Fruit fly (Drosophila melanogaster) whole organism, wandering third instar larva: ENCODE results near the gene CG7692.

Experiments
- Abd-B ChIP-seq: fragments of >200 bp; optimal IDR thresholded peaks from 2 replicates; lab custom pipeline; 2017; ENCODE audit warnings: missing biosample characterization, missing genetic modification characterization
- CG32264 ChIP-seq: fragments of 200-800 bp; sonication (Bioruptor generic); optimal IDR thresholded peaks from 2 replicates; lab custom pipeline; 2016; ENCODE audit warnings: missing biosample characterization, missing genetic modification characterization
- CG9705 ChIP-seq: fragments of 200-800 bp; sonication (Bioruptor generic); optimal IDR thresholded peaks from 2 replicates; lab custom pipeline; 2018; ENCODE audit warnings: missing biosample characterization, mild to moderate bottlenecking, missing genetic modification characterization
- Dfd ChIP-seq: fragments of >200 bp; optimal IDR thresholded peaks from 2 replicates; lab custom pipeline; 2017; ENCODE audit warnings: missing biosample characterization, missing genetic modification characterization
- Dif ChIP-seq: fragments of 200-275, 200-300 bp; sonication (Bioruptor generic); optimal IDR thresholded peaks from 2 replicates; lab custom pipeline; 2018; ENCODE audit warnings: missing biosample characterization, missing genetic modification characterization; ENCODE audit not compliant: partially characterized antibody
- GATAd ChIP-seq: sonication (Bioruptor generic); optimal IDR thresholded peaks from 2 replicates; lab custom pipeline; 2016; ENCODE audit warnings: missing biosample characterization, missing genetic modification characterization
- HLH106 ChIP-seq: fragments of 200-800 bp; optimal IDR thresholded peaks from 3 replicates; lab custom pipeline; 2019; ENCODE audit warnings: missing biosample characterization, mild to moderate bottlenecking, missing genetic modification characterization, moderate library complexity
- Hnf4 ChIP-seq: fragments of 200-800 bp; sonication (Bioruptor generic); optimal IDR thresholded peaks from 2 replicates; lab custom pipeline; 2016; ENCODE audit warnings: missing biosample characterization, mild to moderate bottlenecking, missing genetic modification characterization
- Hr83 ChIP-seq: fragments of 200-300 bp; sonication (Bioruptor generic); optimal IDR thresholded peaks from 2 replicates; lab custom pipeline; 2016; ENCODE audit warnings: missing biosample characterization, mild to moderate bottlenecking, missing genetic modification characterization, moderate library complexity; ENCODE audit not compliant: poor library complexity, severe bottlenecking
- Jra ChIP-seq: sonication (Bioruptor generic); optimal IDR thresholded peaks from 2 replicates; lab custom pipeline; 2016; ENCODE audit warnings: missing biosample characterization, missing genetic modification characterization
- Mio ChIP-seq: sonication (Bioruptor generic); optimal IDR thresholded peaks from 2 replicates; lab custom pipeline; 2016; ENCODE audit warnings: missing biosample characterization, missing genetic modification characterization
- Myc ChIP-seq: fragments of >200 bp; optimal IDR thresholded peaks from 2 replicates; lab custom pipeline; 2017
- N ChIP-seq: fragments of >200 bp; optimal IDR thresholded peaks from 2 replicates; lab custom pipeline; 2018; ENCODE audit warnings: missing biosample characterization, missing external identifiers, missing genetic modification characterization
- OdsH ChIP-seq: fragments of 200-800 bp; sonication (Bioruptor generic); optimal IDR thresholded peaks from 2 replicates; lab custom pipeline; 2016; ENCODE audit warnings: missing biosample characterization, mild to moderate bottlenecking, missing genetic modification characterization
- Rel ChIP-seq, 2 experiments: fragments of 200-800 bp; sonication (Bioruptor generic) in 1 of 2; optimal IDR thresholded peaks; 2 replicates in 1 of 2; 3 replicates in 1 of 2; lab custom pipeline; 2016 to 2019; ENCODE audit warnings: mild to moderate bottlenecking in 2 of 2, missing biosample characterization in 2 of 2, missing genetic modification characterization in 2 of 2, moderate library complexity in 1 of 2
- Sp1 ChIP-seq: fragments of 200-800 bp; sonication (Bioruptor generic); optimal IDR thresholded peaks from 3 replicates; lab custom pipeline; 2019; ENCODE audit warnings: missing biosample characterization, mild to moderate bottlenecking, missing genetic modification characterization, moderate library complexity
- Vsx2 ChIP-seq: fragments of 200-300, 225-300 bp; sonication (Bioruptor generic); optimal IDR thresholded peaks from 2 replicates; lab custom pipeline; 2018; ENCODE audit warnings: missing biosample characterization, missing genetic modification characterization; ENCODE audit not compliant: partially characterized antibody
- br ChIP-seq: fragments of 200-800 bp; sonication (Bioruptor generic); optimal IDR thresholded peaks from 2 replicates; lab custom pipeline; 2016; ENCODE audit warnings: missing biosample characterization, missing genetic modification characterization
- dl ChIP-seq, 2 experiments: fragments of 175-275, 200-275 bp in 1 of 2; fragments of 200-275 bp in 1 of 2; sonication (Bioruptor generic); optimal IDR thresholded peaks; lab custom pipeline; 2018; ENCODE audit warnings: mild to moderate bottlenecking in 2 of 2, missing biosample characterization in 2 of 2, missing genetic modification characterization in 2 of 2, moderate library complexity in 2 of 2; ENCODE audit not compliant: partially characterized antibody in 2 of 2, insufficient read depth in 1 of 2
- dmrt93B ChIP-seq: fragments of 200-800 bp; sonication (Bioruptor generic); optimal IDR thresholded peaks from 2 replicates; lab custom pipeline; 2018; ENCODE audit warnings: missing biosample characterization, mild to moderate bottlenecking, missing genetic modification characterization
- dsf ChIP-seq: sonication (Bioruptor generic); optimal IDR thresholded peaks from 2 replicates; lab custom pipeline; 2016; ENCODE audit warnings: missing biosample characterization, missing genetic modification characterization, borderline replicate concordance
- ey ChIP-seq: fragments of 200-800 bp; sonication (Bioruptor generic); optimal IDR thresholded peaks from 2 replicates; lab custom pipeline; 2016; ENCODE audit warnings: missing biosample characterization, missing genetic modification characterization
- foxo ChIP-seq, 2 experiments: fragments of 200-800 bp; sonication (Bioruptor generic); optimal IDR thresholded peaks; 2 replicates in 1 of 2; 3 replicates in 1 of 2; lab custom pipeline; 2016 to 2017; ENCODE audit warnings: missing biosample characterization in 2 of 2, missing genetic modification characterization in 2 of 2
- fru ChIP-seq: fragments of 200-800 bp; sonication (Bioruptor generic); optimal IDR thresholded peaks from 3 replicates; lab custom pipeline; 2016; ENCODE audit warnings: missing biosample characterization, mild to moderate bottlenecking, missing genetic modification characterization
- jim ChIP-seq: fragments of 175-275, 200-325 bp; sonication (Bioruptor generic); optimal IDR thresholded peaks from 2 replicates; lab custom pipeline; 2016; ENCODE audit warnings: missing biosample characterization, mild to moderate bottlenecking, missing genetic modification characterization
- pan ChIP-seq: fragments of >200 bp; optimal IDR thresholded peaks from 2 replicates; lab custom pipeline; 2017
- psq ChIP-seq: fragments of 200-800 bp; sonication (Bioruptor generic); optimal IDR thresholded peaks from 3 replicates; lab custom pipeline; 2017; ENCODE audit warnings: missing biosample characterization, mild to moderate bottlenecking, missing genetic modification characterization, moderate library complexity
- rgr ChIP-seq: fragments of 200-800 bp; sonication (Bioruptor generic); optimal IDR thresholded peaks from 3 replicates; lab custom pipeline; 2016; ENCODE audit warnings: missing biosample characterization, mild to moderate bottlenecking, missing genetic modification characterization
- sage ChIP-seq: fragments of 200-800 bp; sonication (Bioruptor generic); optimal IDR thresholded peaks from 2 replicates; lab custom pipeline; 2016; ENCODE audit warnings: missing biosample characterization, mild to moderate bottlenecking, missing genetic modification characterization
- tai ChIP-seq: sonication (Bioruptor generic); optimal IDR thresholded peaks from 2 replicates; lab custom pipeline; 2016; ENCODE audit warnings: missing biosample characterization, missing genetic modification characterization
- woc ChIP-seq: sonication (Bioruptor generic); optimal IDR thresholded peaks from 2 replicates; lab custom pipeline; 2016; ENCODE audit warnings: missing biosample characterization, mild to moderate bottlenecking, missing genetic modification characterization

The CG7692 gene

DNA sequence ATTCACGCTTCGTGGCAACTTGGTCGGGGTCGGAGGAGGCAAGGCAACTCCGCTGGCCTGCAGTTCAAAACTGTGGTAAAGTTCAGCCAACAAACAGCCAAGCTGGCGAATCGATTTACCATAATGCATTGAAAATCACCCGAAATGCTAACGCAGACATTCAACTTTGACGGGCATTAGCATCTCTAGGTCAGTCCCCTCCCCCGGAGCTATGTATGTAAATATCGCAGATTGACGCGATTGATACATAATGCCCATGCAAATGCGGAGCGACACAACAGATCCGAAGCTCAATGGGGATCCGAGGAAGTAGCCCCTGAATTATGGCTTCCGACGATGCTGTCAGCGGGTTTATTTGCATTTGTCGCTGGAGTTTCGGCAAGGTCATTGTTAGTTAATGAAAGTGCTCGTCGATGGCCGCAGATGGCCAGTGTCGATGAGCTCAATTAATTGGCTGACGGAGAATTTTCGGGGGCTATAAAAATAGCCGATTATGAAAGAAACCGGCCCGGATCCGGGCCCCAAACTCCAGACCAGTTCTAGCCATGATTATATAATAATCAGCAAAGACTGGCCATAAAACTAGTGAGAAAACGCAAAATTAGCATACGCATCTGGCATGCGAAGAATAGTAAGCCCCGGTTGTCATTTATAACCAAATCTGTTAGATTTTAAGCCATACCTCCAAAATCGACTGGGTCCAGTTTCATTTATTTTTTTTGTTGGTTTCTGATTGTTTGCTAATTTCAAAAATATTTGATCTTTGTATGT is 35.2 kb downstream of the CG7692 start:
- TF ChIP-seq Sp1 (GFP tag; lab: Kevin White, UChicago) (no peak), dl (GFP tag; optimal IDR thresholded peaks at IDR 0.05; lab: Kevin White, UChicago; ENCODE audit: insufficient read depth in 1 of 2, partially characterized antibody in 2 of 2) (no peak), Vsx2 (GFP tag; lab: Kevin White, UChicago) (no peak), dsf (GFP tag; lab: Kevin White, UChicago) (no peak), Abd-B (GFP tag; lab: Kevin White, UChicago) (no peak), ey (GFP tag; lab: Kevin White, UChicago) (no peak), foxo (GFP tag; optimal IDR thresholded peaks at IDR 0.05; lab: Kevin White, UChicago) (no peak), CG32264 (GFP tag; lab: Kevin White, UChicago) (no peak), rgr (GFP tag; lab: Kevin White, UChicago) (no peak), OdsH (GFP tag; lab: Kevin White, UChicago) (no peak), Hnf4 (no peak)

dm6 chr3L:17388895-17389294 is 37.3 kb downstream of the CG7692 start, which contains the start of gene CG13731:
TSS of gene CG13731 (minus strand) at chr3L:17388956.
- no peak for TF ChIP-seq sage (GFP tag; lab: Kevin White, UChicago)
- peak; percentile 6 for TF ChIP-seq GATAd (GFP tag; lab: Kevin White, UChicago)

dm6 chr3L:17391132-17391531 is 39.5 kb downstream of the CG7692 start:
- no peak for TF ChIP-seq fru
- no peak for TF ChIP-seq jim (GFP tag; lab: Kevin White, UChicago)
- TF ChIP-seq Myc (lab: Kevin White, UChicago), result no peak
- TF ChIP-seq ey (GFP tag; lab: Kevin White, UChicago), result no peak
- no peak for TF ChIP-seq Abd-B (GFP tag; lab: Kevin White, UChicago)
- TF ChIP-seq, all 38 proteins: peak for 0

DNA sequence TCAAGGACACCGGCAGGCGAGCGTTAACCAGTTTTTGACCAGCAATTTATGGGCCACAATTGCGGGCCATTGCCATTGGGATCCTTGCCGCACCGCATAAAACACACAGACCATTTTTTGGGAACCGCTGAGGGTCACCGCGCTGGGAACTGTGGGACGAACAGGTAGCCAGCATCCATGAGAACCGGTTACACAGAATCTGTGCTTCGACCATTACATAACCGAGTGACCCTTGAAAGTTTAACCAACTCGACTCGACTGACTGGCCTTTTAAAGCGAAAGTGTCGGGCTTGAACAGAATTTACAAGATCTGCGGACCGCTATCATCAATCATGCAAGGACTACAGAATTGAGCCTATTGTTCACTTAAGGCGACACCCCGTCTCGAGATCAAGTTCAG is 40.8 kb downstream of the CG7692 start:
- TF ChIP-seq N (GFP tag; lab: Kevin White, UChicago), result no peak
- TF ChIP-seq Hr83 (GFP tag; lab: Kevin White, UChicago), result no peak
- no peak for TF ChIP-seq dmrt93B
- TF ChIP-seq pan, result no peak
- TF ChIP-seq Hnf4, result no peak
- no peak for TF ChIP-seq ey (GFP tag; lab: Kevin White, UChicago)
- TF ChIP-seq Jra (GFP tag; lab: Kevin White, UChicago), result no peak
- no peak for TF ChIP-seq Abd-B (GFP tag; lab: Kevin White, UChicago)
- TF ChIP-seq Dfd (GFP tag; lab: Kevin White, UChicago), result no peak
- no peak for TF ChIP-seq br (GFP tag; lab: Kevin White, UChicago)
- TF ChIP-seq rgr (GFP tag; lab: Kevin White, UChicago), result no peak
- no peak for TF ChIP-seq psq (GFP tag; lab: Kevin White, UChicago)
- TF ChIP-seq woc, result no peak
- TF ChIP-seq fru, result no peak
- TF ChIP-seq tai (GFP tag; lab: Kevin White, UChicago), result no peak
- TF ChIP-seq Rel (GFP tag; optimal IDR thresholded peaks at IDR 0.05; lab: Kevin White, UChicago), result no peak
- TF ChIP-seq Rel (tag; optimal IDR thresholded peaks at IDR 0.05; lab: Kevin White, UChicago), result no peak
- no peak for TF ChIP-seq CG32264 (GFP tag; lab: Kevin White, UChicago)
- no peak for TF ChIP-seq Mio (GFP tag; lab: Kevin White, UChicago)
- no peak for TF ChIP-seq dl (GFP tag; optimal IDR thresholded peaks at IDR 0.05; lab: Kevin White, UChicago; ENCODE audit: insufficient read depth in 1 of 2, partially characterized antibody in 2 of 2)

dm6 chr3L:17393098-17393497 is 41.5 kb downstream of the CG7692 start:
- TF ChIP-seq Dif (GFP tag; lab: Kevin White, UChicago), result no peak
- TF ChIP-seq CG9705, result no peak
- no peak for TF ChIP-seq HLH106 (tag; lab: Kevin White, UChicago)
